Worm (Caenorhabditis elegans) whole organism, mixed stage, embryonic: ENCODE results near the gene F38E11.9.

ENCODE experiments used
- ces-1 ChIP-seq: fragments of 150-350 bp; optimal IDR thresholded peaks from 2 replicates; lab custom pipeline; 2014; ENCODE audit warnings: missing biosample characterization, missing genetic modification reagents, missing genetic modification characterization
- pha-4 ChIP-seq: fragments of 150-350 bp; optimal IDR thresholded peaks from 2 replicates; lab custom pipeline; 2018; ENCODE audit warnings: missing biosample characterization, missing genetic modification reagents, missing genetic modification characterization
- unc-39 ChIP-seq: fragments of 150-350 bp; optimal IDR thresholded peaks from 2 replicates; lab custom pipeline; 2014; ENCODE audit warnings: missing biosample characterization, missing genetic modification characterization

DNA sequence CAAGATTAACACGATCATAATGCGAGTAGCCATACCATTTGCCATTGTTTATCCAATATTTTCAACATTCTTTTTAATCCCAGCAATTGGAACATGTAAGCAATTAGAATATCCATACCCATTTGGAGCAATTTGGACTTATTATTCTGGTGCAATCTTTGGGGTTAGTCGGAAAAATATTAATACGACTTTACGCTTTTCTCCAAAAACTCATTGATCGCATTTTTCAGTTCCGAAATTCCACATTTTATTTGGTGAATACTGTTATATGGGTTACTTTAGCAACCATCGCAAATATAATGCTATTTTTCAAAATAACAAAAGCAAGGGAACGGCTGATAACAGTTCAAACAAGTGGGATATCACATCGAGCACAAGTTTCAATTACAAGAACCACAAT lies 42.9 kb upstream of the F38E11.9 start:
- no peak for TF ChIP-seq pha-4 (tag; lab: Kevin White, UChicago)
- TF ChIP-seq unc-39 (tag; lab: Kevin White, UChicago): no peak
- no peak for TF ChIP-seq ces-1 (GFP tag; lab: Kevin White, UChicago)
